Fruit fly (Drosophila melanogaster) whole organism, embryonic: ENCODE measurements around the gene PAPLA1.

Source experiments
- C15 ChIP-seq: fragments of 200-800 bp; sonication (Bioruptor generic); IDR thresholded peaks from 3 replicates; pipeline ENCODE4 v1.3.6; 2022; ENCODE audit warnings: missing biosample characterization, missing genetic modification characterization
- CG10209 ChIP-seq: fragments of 200-800 bp; sonication (Bioruptor generic); optimal IDR thresholded peaks from 3 replicates; lab custom pipeline; 2017; ENCODE audit warnings: missing biosample characterization, mild to moderate bottlenecking, missing genetic modification characterization, missing genetic modification reagents
- CG10321 ChIP-seq: fragments of 200-800 bp; sonication (Bioruptor generic); IDR thresholded peaks from 2 replicates; pipeline ENCODE4 v1.3.6; 2022; ENCODE audit warnings: missing biosample characterization, missing genetic modification characterization
- CG10543 ChIP-seq: fragments of 200-800 bp; sonication (Bioruptor generic); optimal IDR thresholded peaks from 3 replicates; lab custom pipeline; 2017; ENCODE audit warnings: missing biosample characterization, mild to moderate bottlenecking, missing genetic modification characterization, moderate library complexity
- CG14050 ChIP-seq: fragments of 200-800 bp; sonication (Bioruptor generic); IDR thresholded peaks from 3 replicates; pipeline ENCODE4 v1.3.6; 2022; ENCODE audit warnings: missing biosample characterization, missing genetic modification characterization
- CG15011 ChIP-seq: fragments of 200-800 bp; sonication (Bioruptor generic); optimal IDR thresholded peaks from 3 replicates; lab custom pipeline; 2018; ENCODE audit warnings: missing biosample characterization, mild to moderate bottlenecking, missing genetic modification characterization
- CG18764 ChIP-seq: fragments of 200-800 bp; sonication (Bioruptor generic); optimal IDR thresholded peaks from 3 replicates; lab custom pipeline; 2016; ENCODE audit warnings: missing biosample characterization, missing genetic modification characterization
- CG2889 ChIP-seq: fragments of 200-800 bp; sonication (Bioruptor generic); IDR thresholded peaks from 3 replicates; pipeline ENCODE4 v1.3.6; 2022; ENCODE audit warnings: missing biosample characterization, missing genetic modification characterization
- CG4282 ChIP-seq: fragments of 200-800 bp; sonication (Bioruptor generic); optimal IDR thresholded peaks from 2 replicates; lab custom pipeline; 2016; ENCODE audit warnings: missing biosample characterization, missing genetic modification characterization
- CG5180 ChIP-seq: fragments of 200-800 bp; sonication (Bioruptor generic); optimal IDR thresholded peaks from 3 replicates; lab custom pipeline; 2017; ENCODE audit warnings: missing biosample characterization, missing genetic modification characterization, mild to moderate bottlenecking, moderate library complexity, missing genetic modification reagents
- CG5953 ChIP-seq: fragments of 200-800 bp; sonication (Bioruptor generic); IDR thresholded peaks from 2 replicates; pipeline ENCODE4 v1.3.6; 2022; ENCODE audit warnings: missing biosample characterization, missing genetic modification characterization
- CG7271 ChIP-seq: fragments of 200-800 bp; sonication (Bioruptor generic); optimal IDR thresholded peaks from 2 replicates; lab custom pipeline; 2018; ENCODE audit warnings: missing biosample characterization, mild to moderate bottlenecking, missing genetic modification characterization, moderate library complexity
- CG7372 ChIP-seq: fragments of 200-800 bp; sonication (Bioruptor generic); IDR thresholded peaks from 2 replicates; pipeline ENCODE4 v1.3.6; 2022; ENCODE audit warnings: missing biosample characterization, missing genetic modification characterization
- CG7963 ChIP-seq: fragments of 200-800 bp; sonication (Bioruptor generic); IDR thresholded peaks from 3 replicates; pipeline ENCODE4 v1.3.6; 2022; ENCODE audit warnings: missing biosample characterization, missing genetic modification characterization; ENCODE audit not compliant: partially characterized antibody
- CG9215 ChIP-seq: fragments of 200-800 bp; sonication (Bioruptor generic); IDR thresholded peaks from 2 replicates; pipeline ENCODE4 v1.3.6; 2022; ENCODE audit warnings: missing biosample characterization, missing genetic modification characterization
- CG9609 ChIP-seq: fragments of 200-800 bp; sonication (Bioruptor generic); optimal IDR thresholded peaks from 3 replicates; lab custom pipeline; 2016; ENCODE audit warnings: missing biosample characterization, missing genetic modification characterization
- CG9727 ChIP-seq: fragments of 200-800 bp; sonication (Bioruptor generic); optimal IDR thresholded peaks from 3 replicates; lab custom pipeline; 2017; ENCODE audit warnings: missing biosample characterization, mild to moderate bottlenecking, missing genetic modification characterization
- CG9932 ChIP-seq: fragments of 200-800 bp; sonication (Bioruptor generic); IDR thresholded peaks from 2 replicates; pipeline ENCODE4 v1.3.6; 2022; ENCODE audit warnings: missing biosample characterization, missing genetic modification characterization
- Doc3 ChIP-seq: fragments of 200-800 bp; sonication (Bioruptor generic); IDR thresholded peaks from 3 replicates; pipeline ENCODE4 v1.3.6; 2022; ENCODE audit warnings: missing biosample characterization, missing genetic modification characterization; ENCODE audit not compliant: partially characterized antibody
- Fer1 ChIP-seq: fragments of 200-800 bp; sonication (Bioruptor generic); optimal IDR thresholded peaks from 2 replicates; lab custom pipeline; 2017; ENCODE audit warnings: missing biosample characterization, mild to moderate bottlenecking, missing genetic modification characterization
- GATAe ChIP-seq: fragments of 200-800 bp; sonication (Bioruptor generic); conservative IDR thresholded peaks from 2 replicates; pipeline ENCODE4 v1.3.6; 2022; ENCODE audit warnings: missing biosample characterization, missing genetic modification characterization
- HLHmδ ChIP-seq: fragments of 200-800 bp; sonication (Bioruptor generic); optimal IDR thresholded peaks from 2 replicates; lab custom pipeline; 2018; ENCODE audit warnings: missing biosample characterization, mild to moderate bottlenecking, missing genetic modification characterization, moderate library complexity
- Hmr ChIP-seq: fragments of 200-800 bp; sonication (Bioruptor generic); optimal IDR thresholded peaks from 3 replicates; lab custom pipeline; 2017; ENCODE audit warnings: mild to moderate bottlenecking, missing biosample characterization, missing genetic modification reagents, missing genetic modification characterization
- Lim3 ChIP-seq: fragments of 200-800 bp; sonication (Bioruptor generic); IDR thresholded peaks from 2 replicates; pipeline ENCODE4 v1.3.6; 2022; ENCODE audit warnings: missing biosample characterization, missing genetic modification characterization
- Mad ChIP-seq: fragments of 200-800 bp; sonication (Bioruptor generic); optimal IDR thresholded peaks from 2 replicates; lab custom pipeline; 2016; ENCODE audit warnings: missing biosample characterization, missing genetic modification characterization
- NC2α ChIP-seq: fragments of 200-800 bp; sonication (Bioruptor generic); optimal IDR thresholded peaks from 2 replicates; lab custom pipeline; 2016; ENCODE audit warnings: missing biosample characterization, missing genetic modification characterization
- Oli ChIP-seq: fragments of 200-800 bp; sonication (Bioruptor generic); optimal IDR thresholded peaks from 2 replicates; lab custom pipeline; 2018; ENCODE audit warnings: missing biosample characterization, mild to moderate bottlenecking, missing genetic modification characterization, moderate library complexity
- ase ChIP-seq: fragments of 200-800 bp; sonication (Bioruptor generic); IDR thresholded peaks from 3 replicates; pipeline ENCODE4 v1.3.6; 2022; ENCODE audit warnings: missing biosample characterization, missing genetic modification characterization
- cad ChIP-seq: fragments of >200 bp; optimal IDR thresholded peaks from 2 replicates; lab custom pipeline; 2017; ENCODE audit warnings: missing biosample characterization, missing genetic modification characterization
- chinmo ChIP-seq: fragments of 200-800 bp; sonication (Bioruptor generic); IDR thresholded peaks from 4 replicates; pipeline ENCODE4 v1.3.6; 2022; ENCODE audit warnings: missing biosample characterization, missing genetic modification characterization; ENCODE audit not compliant: partially characterized antibody
- crol ChIP-seq: fragments of 200-800 bp; sonication (Bioruptor generic); IDR thresholded peaks from 2 replicates; pipeline ENCODE4 v1.3.6; 2022; ENCODE audit warnings: missing biosample characterization, missing genetic modification characterization
- exex ChIP-seq: fragments of 200-800 bp; sonication (Bioruptor generic); optimal IDR thresholded peaks from 4 replicates; lab custom pipeline; 2018; ENCODE audit warnings: missing biosample characterization, mild to moderate bottlenecking, missing genetic modification characterization, moderate library complexity
- fd102C ChIP-seq: fragments of 200-800 bp; sonication (Bioruptor generic); optimal IDR thresholded peaks from 2 replicates; lab custom pipeline; 2018; ENCODE audit warnings: missing biosample characterization, mild to moderate bottlenecking, missing genetic modification characterization, moderate library complexity
- gro ChIP-seq: fragments of 200-800 bp; sonication (Bioruptor generic); optimal IDR thresholded peaks from 2 replicates; lab custom pipeline; 2016; ENCODE audit warnings: missing biosample characterization, missing genetic modification characterization
- hb ChIP-seq: fragments of 200-800 bp; sonication (Bioruptor generic); IDR thresholded peaks from 3 replicates; pipeline ENCODE4 v1.3.6; 2022; ENCODE audit warnings: missing biosample characterization, missing genetic modification characterization; ENCODE audit not compliant: partially characterized antibody
- ind ChIP-seq: fragments of 200-800 bp; sonication (Bioruptor generic); optimal IDR thresholded peaks from 3 replicates; lab custom pipeline; 2016; ENCODE audit warnings: missing biosample characterization, missing genetic modification characterization
- inv ChIP-seq: fragments of 200-800 bp; sonication (Bioruptor generic); IDR thresholded peaks from 2 replicates; pipeline ENCODE4 v1.3.6; 2022; ENCODE audit warnings: missing biosample characterization, missing genetic modification characterization; ENCODE audit not compliant: partially characterized antibody
- jumu ChIP-seq: fragments of 200-800 bp; sonication (Bioruptor generic); optimal IDR thresholded peaks from 3 replicates; lab custom pipeline; 2016; ENCODE audit warnings: missing biosample characterization, missing genetic modification characterization
- lab ChIP-seq: fragments of 200-800 bp; sonication (Bioruptor generic); optimal IDR thresholded peaks from 3 replicates; lab custom pipeline; 2017; ENCODE audit warnings: missing biosample characterization, missing genetic modification characterization, mild to moderate bottlenecking, moderate library complexity, missing genetic modification reagents
- nau ChIP-seq: fragments of 200-800 bp; sonication (Bioruptor generic); optimal IDR thresholded peaks from 3 replicates; lab custom pipeline; 2017; ENCODE audit warnings: missing biosample characterization, mild to moderate bottlenecking, missing genetic modification characterization, missing genetic modification reagents
- oc ChIP-seq: fragments of 200-800 bp; sonication (Bioruptor generic); optimal IDR thresholded peaks from 2 replicates; lab custom pipeline; 2018; ENCODE audit warnings: missing biosample characterization, mild to moderate bottlenecking, missing genetic modification characterization, moderate library complexity
- onecut ChIP-seq: fragments of 200-800 bp; sonication (Bioruptor generic); IDR thresholded peaks from 2 replicates; pipeline ENCODE4 v1.3.6; 2022; ENCODE audit warnings: missing biosample characterization, missing genetic modification characterization
- repo ChIP-seq: fragments of 200-800 bp; sonication (Bioruptor generic); optimal IDR thresholded peaks from 2 replicates; lab custom pipeline; 2016; ENCODE audit warnings: missing biosample characterization, missing genetic modification characterization
- tin ChIP-seq: fragments of 200-800 bp; sonication (Bioruptor generic); optimal IDR thresholded peaks from 3 replicates; lab custom pipeline; 2016; ENCODE audit warnings: missing biosample characterization, missing genetic modification characterization
- tll ChIP-seq, 2 experiments: fragments of 200-800 bp in 1 of 2; fragments of >200 bp in 1 of 2; sonication (Bioruptor generic) in 1 of 2; optimal IDR thresholded peaks; 2 replicates each; lab custom pipeline; 2017 to 2019; ENCODE audit warnings: missing biosample characterization in 2 of 2, missing genetic modification characterization in 2 of 2, mild to moderate bottlenecking in 1 of 2, moderate library complexity in 1 of 2
- tna ChIP-seq: fragments of 200-800 bp; sonication (Bioruptor generic); IDR thresholded peaks from 2 replicates; pipeline ENCODE4 v1.3.6; 2022; ENCODE audit warnings: missing biosample characterization, missing genetic modification characterization; ENCODE audit not compliant: partially characterized antibody
- trh ChIP-seq: fragments of 200-800 bp; sonication (Bioruptor generic); optimal IDR thresholded peaks from 2 replicates; lab custom pipeline; 2016; ENCODE audit warnings: missing biosample characterization, missing genetic modification characterization
- usp ChIP-seq: fragments of >200 bp; optimal IDR thresholded peaks from 2 replicates; lab custom pipeline; 2017; ENCODE audit warnings: missing biosample characterization, missing genetic modification characterization
- zen ChIP-seq: fragments of 200-800 bp; sonication (Bioruptor generic); optimal IDR thresholded peaks from 3 replicates; lab custom pipeline; 2018; ENCODE audit warnings: missing biosample characterization, mild to moderate bottlenecking, missing genetic modification characterization, moderate library complexity
- zen2 ChIP-seq: fragments of 200-800 bp; sonication (Bioruptor generic); IDR thresholded peaks from 3 replicates; pipeline ENCODE4 v1.3.6; 2022; ENCODE audit warnings: missing biosample characterization, missing genetic modification characterization; ENCODE audit not compliant: partially characterized antibody
- zfh2 ChIP-seq: fragments of 200-800 bp; sonication (Bioruptor generic); optimal IDR thresholded peaks from 2 replicates; lab custom pipeline; 2016; ENCODE audit warnings: missing biosample characterization, missing genetic modification characterization

Gene PAPLA1

DNA sequence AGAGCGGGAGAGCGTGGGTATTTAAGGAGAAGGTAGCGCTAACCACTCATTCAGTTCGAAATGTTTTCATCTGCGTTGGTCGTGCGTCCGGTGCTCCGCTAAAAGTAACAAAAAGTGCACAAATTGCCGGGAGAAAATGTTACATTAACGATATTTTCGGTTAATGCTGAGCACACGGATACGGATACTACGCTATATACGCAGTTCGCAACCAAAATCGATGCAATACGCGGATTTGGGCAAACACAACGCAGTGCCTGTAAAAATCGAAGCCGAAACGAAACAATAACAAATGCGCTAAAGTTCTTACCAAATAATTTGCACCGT is 3.5 kb upstream of the PAPLA1 start, which contains the start of gene Piezo (continued):
- TF ChIP-seq chinmo (GFP tag; lab: Robert Waterston, UW) (peak; percentile 34; the same call in 1 of the 4 replicates), hb (GFP tag; lab: Robert Waterston, UW) (0 out of 3 replicates have a peak, but pooled peaks have one; percentile 32), ind (GFP tag; lab: Kevin White, UChicago) (no peak), oc (tag; lab: Kevin White, UChicago) (no peak), HLHmδ (GFP tag; lab: Kevin White, UChicago) (peak; percentile 39), CG14050 (GFP tag; lab: Robert Waterston, UW) (no peak), repo (no peak), CG5953 (GFP tag; lab: Robert Waterston, UW) (no peak), NC2α (GFP tag; lab: Kevin White, UChicago) (no peak), CG10321 (GFP tag; lab: Robert Waterston, UW) (no peak), CG18764 (no peak), CG5180 (GFP tag; lab: Kevin White, UChicago) (peak; percentile 4), zen2 (GFP tag; lab: Robert Waterston, UW) (no peak), C15 (GFP tag; lab: Robert Waterston, UW) (no peak), nau (GFP tag; lab: Kevin White, UChicago) (peak; percentile 51), fd102C (GFP tag; lab: Kevin White, UChicago) (peak; percentile 56), inv (peak; percentile 6; the same call in 1 of the 2 replicates), Hmr (no peak), tna (0 out of 2 replicates have a peak, but pooled peaks have one; percentile 7), lab (no peak), tin (GFP tag; lab: Kevin White, UChicago) (no peak), CG15011 (no peak), CG7271 (tag; lab: Kevin White, UChicago) (no peak), Doc3 (no peak), CG2889 (GFP tag; lab: Robert Waterston, UW) (no peak), Lim3 (GFP tag; lab: Robert Waterston, UW) (no peak), trh (no peak), CG7963 (GFP tag; lab: Robert Waterston, UW) (0 out of 3 replicates have a peak, but pooled peaks have one; percentile 29), Fer1 (no peak), CG10209 (peak; percentile 15), CG7372 (GFP tag; lab: Robert Waterston, UW) (no peak), Oli (tag; lab: Kevin White, UChicago) (no peak), tll (GFP tag; optimal IDR thresholded peaks at IDR 0.05; lab: Kevin White, UChicago) (no peak), ase (no peak), jumu (no peak), onecut (no peak), CG4282 (no peak), CG9215 (GFP tag; lab: Robert Waterston, UW) (no peak), gro (GFP tag; lab: Kevin White, UChicago) (no peak), zen (tag; lab: Kevin White, UChicago) (no peak), exex (no peak), CG9932 (GFP tag; lab: Robert Waterston, UW) (no peak), zfh2 (no peak), usp (GFP tag; lab: Kevin White, UChicago) (no peak), crol (GFP tag; lab: Robert Waterston, UW) (peak; percentile 4; the same call in 1 of the 2 replicates), CG9727 (GFP tag; lab: Kevin White, UChicago) (peak; percentile 55), Mad (GFP tag; lab: Kevin White, UChicago) (no peak), CG10543 (GFP tag; lab: Kevin White, UChicago) (peak; percentile 56), CG9609 (GFP tag; lab: Kevin White, UChicago) (no peak), GATAe (GFP tag; lab: Robert Waterston, UW) (no peak), cad (GFP tag; lab: Kevin White, UChicago) (no peak)
